Fruit fly (Drosophila melanogaster) Kc167 (cell line): ENCODE results near the gene CG8952.

Experiments
- Myc ChIP-seq: fragments of >200 bp; optimal IDR thresholded peaks from 2 replicates; lab custom pipeline; 2017; ENCODE audit warnings: missing external identifiers
- h ChIP-seq: fragments of >200 bp; optimal IDR thresholded peaks from 3 replicates; lab custom pipeline; 2018; ENCODE audit warnings: missing external identifiers
- insv ChIP-seq: fragments of >200 bp; optimal IDR thresholded peaks from 3 replicates; lab custom pipeline; 2018; ENCODE audit warnings: missing external identifiers
- psq ChIP-seq: fragments of >200 bp; optimal IDR thresholded peaks from 2 replicates; lab custom pipeline; 2017; ENCODE audit warnings: missing external identifiers
- ttk ChIP-seq: sonication (Bioruptor generic); optimal IDR thresholded peaks from 2 replicates; lab custom pipeline; 2017; ENCODE audit warnings: missing external identifiers

dm6 chrX:15733995-15734394, 32.2 kb downstream of the CG8952 start, which contains the start of the genes CG12379 and MagR:
- TF ChIP-seq psq (lab: Kevin White, UChicago) (no peak), insv (lab: Kevin White, UChicago) (no peak), h (lab: Kevin White, UChicago) (no peak), Myc (lab: Kevin White, UChicago) (no peak), ttk (lab: Kevin White, UChicago) (no peak)
